Fruit fly (Drosophila melanogaster) whole organism, pupa: Measurements from ENCODE around the gene lok.

Experiments
- CG10348 ChIP-seq: fragments of 200-800 bp; sonication (Bioruptor generic); IDR thresholded peaks from 2 replicates; pipeline ENCODE4 v1.3.6; 2022; ENCODE audit warnings: missing biosample characterization, missing genetic modification characterization
- CG12605 ChIP-seq: fragments of 200-800 bp; sonication (Bioruptor generic); IDR thresholded peaks from 2 replicates; pipeline ENCODE4 v1.3.6; 2022; ENCODE audit warnings: missing biosample characterization, missing genetic modification characterization
- CG13204 ChIP-seq: fragments of 200-800 bp; sonication (Bioruptor generic); optimal IDR thresholded peaks from 2 replicates; lab custom pipeline; 2018; ENCODE audit warnings: missing biosample characterization, mild to moderate bottlenecking, missing genetic modification characterization, moderate library complexity
- CG14655 ChIP-seq: fragments of 200-800 bp; sonication (Bioruptor generic); optimal IDR thresholded peaks from 3 replicates; lab custom pipeline; 2017; ENCODE audit warnings: mild to moderate bottlenecking, missing biosample characterization, missing genetic modification reagents, missing genetic modification characterization
- CG15710 ChIP-seq: fragments of 200-800 bp; sonication (Bioruptor generic); optimal IDR thresholded peaks from 2 replicates; lab custom pipeline; 2018; ENCODE audit warnings: missing biosample characterization, mild to moderate bottlenecking, missing genetic modification characterization, moderate library complexity
- CG17806 ChIP-seq: fragments of 200-800 bp; sonication (Bioruptor generic); optimal IDR thresholded peaks from 2 replicates; lab custom pipeline; 2018; ENCODE audit warnings: missing biosample characterization, mild to moderate bottlenecking, missing genetic modification characterization, moderate library complexity
- CG32121 ChIP-seq: fragments of 200-800 bp; sonication (Bioruptor generic); IDR thresholded peaks from 2 replicates; pipeline ENCODE4 v1.3.6; 2022; ENCODE audit warnings: missing biosample characterization, missing genetic modification characterization
- CG34367 ChIP-seq: fragments of 200-800 bp; sonication (Bioruptor generic); optimal IDR thresholded peaks from 2 replicates; lab custom pipeline; 2018; ENCODE audit warnings: missing biosample characterization, mild to moderate bottlenecking, missing genetic modification characterization
- CG4496 ChIP-seq: fragments of 200-800 bp; sonication (Bioruptor generic); IDR thresholded peaks from 3 replicates; pipeline ENCODE4 v1.3.6; 2022; ENCODE audit warnings: missing biosample characterization, missing genetic modification characterization
- CG8159 ChIP-seq: fragments of 200-800 bp; sonication (Bioruptor generic); optimal IDR thresholded peaks from 3 replicates; lab custom pipeline; 2018; ENCODE audit warnings: missing biosample characterization, mild to moderate bottlenecking, missing genetic modification characterization, moderate library complexity
- CG8301 ChIP-seq: fragments of 200-800 bp; sonication (Bioruptor generic); optimal IDR thresholded peaks from 2 replicates; lab custom pipeline; 2018; ENCODE audit warnings: missing biosample characterization, mild to moderate bottlenecking, missing genetic modification characterization
- CG9948 ChIP-seq: fragments of 200-800 bp; sonication (Bioruptor generic); optimal IDR thresholded peaks from 2 replicates; lab custom pipeline; 2018; ENCODE audit warnings: missing biosample characterization, mild to moderate bottlenecking, missing genetic modification characterization, moderate library complexity
- D1 ChIP-seq: fragments of 200-800 bp; sonication (Bioruptor generic); optimal IDR thresholded peaks from 2 replicates; lab custom pipeline; 2018; ENCODE audit warnings: missing biosample characterization, mild to moderate bottlenecking, missing genetic modification characterization, moderate library complexity
- EcR ChIP-seq: fragments of 200-800 bp; sonication (Bioruptor generic); optimal IDR thresholded peaks from 3 replicates; lab custom pipeline; 2019; ENCODE audit warnings: missing biosample characterization, missing genetic modification characterization, mild to moderate bottlenecking, moderate library complexity, missing genetic modification reagents
- Ets98B ChIP-seq: fragments of 200-800 bp; sonication (Bioruptor generic); IDR thresholded peaks from 2 replicates; pipeline ENCODE4 v1.3.6; 2022; ENCODE audit warnings: missing biosample characterization, missing genetic modification characterization
- Pif1A ChIP-seq: fragments of 200-800 bp; sonication (Bioruptor generic); optimal IDR thresholded peaks from 3 replicates; lab custom pipeline; 2016; ENCODE audit warnings: missing biosample characterization, missing genetic modification characterization
- Pif1B ChIP-seq: fragments of 200-800 bp; sonication (Bioruptor generic); optimal IDR thresholded peaks from 3 replicates; lab custom pipeline; 2016; ENCODE audit warnings: missing biosample characterization, missing genetic modification characterization
- Snoo ChIP-seq: fragments of 200-800 bp; sonication (Bioruptor generic); optimal IDR thresholded peaks from 3 replicates; lab custom pipeline; 2017; ENCODE audit warnings: missing biosample characterization, mild to moderate bottlenecking, missing genetic modification characterization, inconsistent platforms
- fd96Ca ChIP-seq: fragments of 200-800 bp; sonication (Bioruptor generic); IDR thresholded peaks from 3 replicates; pipeline ENCODE4 v1.3.6; 2022; ENCODE audit warnings: missing biosample characterization, missing genetic modification characterization
- gl ChIP-seq: fragments of 200-800 bp; sonication (Bioruptor generic); optimal IDR thresholded peaks from 2 replicates; lab custom pipeline; 2018; ENCODE audit warnings: missing biosample characterization, mild to moderate bottlenecking, missing genetic modification characterization
- rn ChIP-seq: fragments of 200-800 bp; sonication (Bioruptor generic); IDR thresholded peaks from 2 replicates; pipeline ENCODE4 v1.3.6; 2022; ENCODE audit warnings: missing biosample characterization, missing genetic modification characterization

The lok gene

DNA sequence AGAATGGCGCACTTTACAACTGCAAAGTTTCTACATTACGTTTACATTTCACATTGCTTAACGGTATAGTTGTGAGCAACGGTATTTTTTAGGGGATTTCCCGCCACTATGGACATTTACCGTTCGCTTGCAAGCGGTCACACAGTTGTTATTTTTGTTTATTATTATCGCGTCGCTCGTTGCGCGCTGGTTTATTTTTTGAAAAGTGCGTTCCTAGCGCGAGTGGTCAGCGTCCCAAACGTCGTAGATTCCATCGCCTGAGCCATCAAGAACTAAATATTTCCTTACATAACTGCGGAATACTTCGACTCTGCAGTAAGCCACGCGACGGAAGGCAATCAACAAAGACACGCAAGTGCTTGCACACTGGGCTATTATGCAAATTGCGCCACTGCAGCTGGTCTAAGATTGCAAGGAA lies 5.0 kb downstream of the lok start, which contains the start of gene bwa:
Gene bwa (plus strand): TSS at position 159 of the 418 bp plus-strand sequence.
- TF ChIP-seq CG9948 (tag; lab: Kevin White, UChicago), result no peak
- peak; percentile 36; the same call in 1 of the 3 replicates for TF ChIP-seq fd96Ca (GFP tag; lab: Robert Waterston, UW)
- peak; percentile 13 for TF ChIP-seq EcR (GFP tag; lab: Kevin White, UChicago)
- TF ChIP-seq gl (tag; lab: Kevin White, UChicago), result peak; percentile 19

DNA sequence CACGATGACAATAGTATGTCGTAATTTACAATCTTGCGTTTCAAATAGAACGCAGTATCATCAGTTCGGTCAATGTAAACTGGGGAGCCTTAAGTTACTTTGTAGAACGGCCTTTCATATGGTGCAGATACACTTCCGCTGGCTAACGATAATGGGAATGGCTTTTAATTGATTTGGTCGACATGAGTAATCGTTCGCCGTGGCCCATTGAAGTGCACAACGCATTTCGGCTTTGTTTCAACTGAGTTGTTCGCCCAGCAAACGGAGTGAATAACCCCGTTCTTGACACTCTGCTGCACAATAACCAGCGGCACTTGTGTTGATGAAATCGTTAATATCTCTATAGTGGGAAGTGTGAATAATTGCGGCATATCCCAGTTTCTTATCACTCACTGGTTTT lies 6.7 kb downstream of the lok start:
- TF ChIP-seq EcR (GFP tag; lab: Kevin White, UChicago), result peak; percentile 84
- no peak for TF ChIP-seq CG14655

DNA sequence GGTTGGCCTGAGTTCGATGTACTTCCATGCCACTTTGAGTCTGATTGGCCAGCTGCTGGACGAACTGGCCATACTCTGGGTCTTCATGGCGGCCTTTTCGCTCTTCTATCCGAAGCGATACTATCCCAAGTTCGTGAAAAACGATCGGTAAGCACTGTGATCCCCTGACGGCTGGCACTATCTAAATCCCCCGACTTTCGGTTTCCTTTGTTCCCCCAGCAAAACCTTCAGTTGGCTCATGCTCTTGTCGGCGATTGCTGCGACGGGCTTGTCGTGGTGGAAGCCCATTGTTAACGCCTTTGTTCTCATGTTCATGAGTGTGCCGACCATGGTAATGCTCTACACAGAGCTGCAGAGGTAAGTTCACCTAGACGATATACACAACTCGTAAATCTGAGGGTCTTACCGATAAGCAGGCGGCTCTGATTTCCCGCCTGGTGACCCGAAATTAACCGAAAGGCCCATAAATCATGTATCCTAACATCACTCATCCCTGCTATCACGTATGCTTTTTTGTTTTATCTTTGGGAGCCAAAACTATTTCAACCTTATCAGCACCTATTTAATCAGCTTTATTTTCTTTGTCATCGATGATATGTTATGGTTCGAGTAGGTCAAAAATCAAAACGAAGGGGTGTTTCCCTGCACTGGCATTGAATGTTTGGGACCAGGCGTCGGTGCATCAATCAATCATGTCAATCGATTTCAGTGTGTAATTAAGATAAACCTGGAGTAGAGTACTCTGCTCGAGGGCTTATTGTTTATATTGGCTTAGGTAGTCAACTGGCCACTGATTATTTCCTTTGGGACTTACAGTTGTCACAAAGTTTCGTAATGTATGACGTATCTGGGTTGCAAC lies 8.2 kb downstream of the lok start:
- no peak for TF ChIP-seq CG15710 (tag; lab: Kevin White, UChicago)
- TF ChIP-seq CG8159, result no peak
- TF ChIP-seq EcR (GFP tag; lab: Kevin White, UChicago), result peak; percentile 87
- TF ChIP-seq Pif1B (GFP tag; lab: Kevin White, UChicago), result no peak
- TF ChIP-seq CG9948 (tag; lab: Kevin White, UChicago), result no peak
- no peak for TF ChIP-seq Pif1A (GFP tag; lab: Kevin White, UChicago)
- no peak for TF ChIP-seq CG13204 (GFP tag; lab: Kevin White, UChicago)
- TF ChIP-seq, all 21 proteins: peak for 1

DNA sequence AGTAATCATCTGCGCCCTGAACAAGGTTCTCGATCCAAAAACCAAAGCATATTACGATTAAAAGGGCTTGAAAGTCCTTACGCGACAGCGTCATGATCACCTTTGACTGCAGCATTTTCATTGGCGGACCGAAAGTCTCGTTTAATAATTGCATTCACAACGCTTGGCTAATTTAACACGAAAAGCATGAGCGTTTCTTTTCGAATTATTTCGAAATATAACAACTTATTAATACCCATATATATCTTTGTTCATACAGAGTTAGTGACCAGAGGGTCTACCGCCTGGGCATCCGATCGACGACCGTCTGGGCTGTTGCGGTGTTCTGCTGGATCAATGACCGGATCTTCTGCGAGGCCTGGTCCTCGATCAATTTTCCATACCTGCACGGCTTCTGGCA lies 10.9 kb downstream of the lok start, which contains the start of gene CG10730:
Gene CG10730 (minus strand): TSS at position 101 of the 400 bp plus-strand sequence.
- no peak for TF ChIP-seq Ets98B (GFP tag; lab: Robert Waterston, UW)
- no peak for TF ChIP-seq CG9948 (tag; lab: Kevin White, UChicago)
- no peak for TF ChIP-seq CG15710 (tag; lab: Kevin White, UChicago)
- no peak for TF ChIP-seq CG13204 (GFP tag; lab: Kevin White, UChicago)
- no peak for TF ChIP-seq fd96Ca (GFP tag; lab: Robert Waterston, UW)

DNA sequence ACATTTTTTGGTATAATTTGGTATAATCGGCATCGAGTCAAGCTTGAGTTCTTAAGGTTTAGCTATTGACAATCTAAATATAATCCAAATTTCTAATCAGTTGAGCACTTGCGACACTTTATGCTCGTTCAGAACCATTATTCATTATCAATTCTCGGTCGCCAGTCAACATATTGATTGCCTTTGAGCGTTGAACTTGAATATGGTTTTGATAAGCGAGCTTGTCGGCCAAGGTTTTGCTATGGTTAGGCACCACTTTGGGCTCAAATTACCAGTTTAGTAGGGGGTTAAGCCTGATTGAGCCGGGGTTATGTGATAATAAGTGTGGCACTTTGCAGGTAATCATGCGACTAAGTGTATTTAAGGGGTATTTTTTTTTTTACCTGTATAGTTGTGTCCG lies 13.2 kb downstream of the lok start:
- TF ChIP-seq Pif1A (GFP tag; lab: Kevin White, UChicago) (no peak), Pif1B (GFP tag; lab: Kevin White, UChicago) (no peak), CG15710 (tag; lab: Kevin White, UChicago) (no peak), CG17806 (no peak), Snoo (tag; lab: Kevin White, UChicago) (no peak), CG10348 (GFP tag; lab: Robert Waterston, UW) (no peak), CG13204 (GFP tag; lab: Kevin White, UChicago) (no peak), CG14655 (no peak), CG8159 (no peak), CG32121 (GFP tag; lab: Robert Waterston, UW) (no peak)

DNA sequence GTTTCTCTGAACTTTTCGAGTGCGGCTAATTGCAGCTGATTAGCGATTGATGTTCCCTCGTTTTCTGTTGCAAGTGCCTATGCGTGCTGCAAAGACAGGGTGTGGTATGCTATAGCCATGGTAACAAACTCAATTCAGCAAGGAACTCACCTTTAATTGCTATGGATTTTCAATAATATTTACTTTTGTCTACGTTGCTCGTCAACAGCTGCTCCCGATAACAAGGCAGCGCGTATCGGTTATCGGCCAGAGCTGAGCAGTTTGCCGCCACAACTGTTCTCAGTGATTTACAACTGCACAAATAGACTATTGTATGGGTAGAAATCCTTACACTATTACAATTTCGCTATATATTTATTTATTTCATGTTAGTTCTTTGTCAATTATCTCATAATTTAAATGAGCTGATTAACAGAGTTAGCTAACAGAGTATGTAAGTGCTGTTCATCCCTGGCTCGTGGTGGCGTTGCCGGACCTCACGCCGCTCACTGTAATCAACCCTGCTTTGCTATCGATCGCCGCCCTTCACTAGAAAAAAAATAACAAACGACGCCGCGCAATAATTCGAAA lies 14.1 kb downstream of the lok start, which contains the start of the genes pr and neb:
Gene pr (minus strand): TSS at position 225 of the 570 bp plus-strand sequence.
Gene neb (plus strand): TSS at position 524 of the 570 bp plus-strand sequence.
- TF ChIP-seq CG10348 (GFP tag; lab: Robert Waterston, UW) (no peak), Ets98B (GFP tag; lab: Robert Waterston, UW) (no peak), fd96Ca (GFP tag; lab: Robert Waterston, UW) (no peak), gl (tag; lab: Kevin White, UChicago) (no peak), CG4496 (GFP tag; lab: Robert Waterston, UW) (no peak), CG14655 (no peak), CG13204 (GFP tag; lab: Kevin White, UChicago) (no peak), CG15710 (tag; lab: Kevin White, UChicago) (peak; percentile 50), CG12605 (GFP tag; lab: Robert Waterston, UW) (0 out of 2 replicates have a peak, but pooled peaks have one; percentile 39), CG34367 (tag; lab: Kevin White, UChicago) (peak; percentile 36), CG8159 (no peak), CG32121 (GFP tag; lab: Robert Waterston, UW) (no peak), Snoo (tag; lab: Kevin White, UChicago) (no peak), rn (GFP tag; lab: Robert Waterston, UW) (no peak), CG17806 (no peak), CG8301 (tag; lab: Kevin White, UChicago) (no peak), D1 (tag; lab: Kevin White, UChicago) (no peak), CG9948 (tag; lab: Kevin White, UChicago) (no peak), Pif1A (GFP tag; lab: Kevin White, UChicago) (no peak), EcR (GFP tag; lab: Kevin White, UChicago) (no peak), Pif1B (GFP tag; lab: Kevin White, UChicago) (peak; percentile 61)
